Worm (Caenorhabditis elegans) whole organism, early embryonic: ENCODE measurements around the gene Y60A9A.1.

ENCODE experiments used
- B0310.2 ChIP-seq: sonication (generic microtip); optimal IDR thresholded peaks from 2 replicates; lab custom pipeline; 2016; ENCODE audit warnings: mild to moderate bottlenecking, missing genetic modification characterization, missing compliant biosample characterization
- F13C5.2 ChIP-seq: sonication (generic microtip); optimal IDR thresholded peaks from 2 replicates; lab custom pipeline; 2017; ENCODE audit warnings: mild to moderate bottlenecking, missing genetic modification characterization, inconsistent platforms, missing compliant biosample characterization
- aly-1 ChIP-seq: sonication (generic microtip); optimal IDR thresholded peaks from 2 replicates; lab custom pipeline; 2016; ENCODE audit warnings: missing genetic modification characterization, missing compliant biosample characterization
- ama-1 ChIP-seq: fragments of 150-350 bp; optimal IDR thresholded peaks from 2 replicates; lab custom pipeline; 2014
- ceh-13 ChIP-seq: fragments of 200-800 bp; sonication (Bioruptor generic); optimal IDR thresholded peaks from 2 replicates; lab custom pipeline; 2018; ENCODE audit warnings: mild to moderate bottlenecking, missing genetic modification characterization, missing compliant biosample characterization
- flt-1 ChIP-seq: fragments of 200-800 bp; sonication (Bioruptor generic); IDR thresholded peaks from 2 replicates; pipeline ENCODE4 v1.3.6; 2022; ENCODE audit warnings: missing genetic modification characterization, missing compliant biosample characterization
- hnd-1 ChIP-seq: sonication (generic microtip); optimal IDR thresholded peaks from 2 replicates; lab custom pipeline; 2016; ENCODE audit warnings: missing genetic modification characterization, missing compliant biosample characterization
- sea-1 ChIP-seq: fragments of 200-800 bp; sonication (Bioruptor generic); conservative IDR thresholded peaks from 2 replicates; pipeline ENCODE4 v1.3.6; 2022; ENCODE audit warnings: missing genetic modification characterization, missing compliant biosample characterization
- tra-4 ChIP-seq: sonication (generic microtip); optimal IDR thresholded peaks from 2 replicates; lab custom pipeline; 2017; ENCODE audit warnings: missing genetic modification characterization, missing compliant biosample characterization

DNA sequence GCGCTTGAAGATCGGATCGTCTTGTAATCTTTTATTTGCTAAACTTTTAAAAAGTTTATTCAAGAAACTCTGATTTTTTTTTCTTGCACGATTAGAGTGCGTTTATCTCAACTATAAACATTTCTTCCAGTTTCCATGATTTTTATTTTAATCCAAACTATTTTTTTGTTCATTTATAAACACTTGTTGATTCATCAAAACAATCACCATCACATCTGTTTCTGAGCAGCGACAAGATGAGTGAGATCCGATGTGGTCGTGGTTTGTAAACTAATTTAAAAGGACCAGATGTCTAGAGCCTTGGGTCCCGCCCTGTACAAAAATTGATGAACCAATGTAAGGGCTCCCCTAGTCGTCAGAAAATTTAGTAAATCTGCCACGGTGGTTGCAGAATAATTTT, 24.2 kb upstream of the Y60A9A.1 start:
- TF ChIP-seq ama-1 (lab: Kevin White, UChicago) (no peak), F13C5.2 (tag; lab: Kevin White, UChicago) (no peak), ceh-13 (GFP tag; lab: Kevin White, UChicago) (no peak), aly-1 (tag; lab: Kevin White, UChicago) (no peak), sea-1 (GFP tag; lab: Robert Waterston, UW) (no peak), hnd-1 (tag; lab: Kevin White, UChicago) (no peak), B0310.2 (no peak), flt-1 (no peak), tra-4 (tag; lab: Kevin White, UChicago) (no peak)
